Worm (Caenorhabditis elegans) whole organism, mixed stage, embryonic: ENCODE results near the gene pyt-1.

ENCODE experiments used
- lin-13 ChIP-seq: fragments of 150-350 bp; optimal IDR thresholded peaks from 2 replicates; lab custom pipeline; 2014; ENCODE audit warnings: missing biosample characterization, missing genetic modification characterization
- mab-5 ChIP-seq: fragments of 150-350 bp; optimal IDR thresholded peaks from 2 replicates; lab custom pipeline; 2014; ENCODE audit warnings: missing biosample characterization, missing genetic modification characterization
- unc-39 ChIP-seq: fragments of 150-350 bp; optimal IDR thresholded peaks from 2 replicates; lab custom pipeline; 2014; ENCODE audit warnings: missing biosample characterization, missing genetic modification characterization

- TF ChIP-seq unc-39 (tag; lab: Kevin White, UChicago), result no peak
- no peak for TF ChIP-seq lin-13
- no peak for TF ChIP-seq mab-5 (tag; lab: Kevin White, UChicago)
These were observed 30.7 kb downstream of the pyt-1 start, which contains the start of gene ZK856.6 for ce11 chrV:10198386-10198785.
